Worm (Caenorhabditis elegans) whole organism, L1 larva: ENCODE data around the gene pycr-1.

Experiments
- ceh-90 ChIP-seq: sonication (generic microtip); optimal IDR thresholded peaks from 2 replicates; lab custom pipeline; 2016; ENCODE audit warnings: missing genetic modification characterization, missing compliant biosample characterization
- dpl-1 ChIP-seq, 3 experiments: fragments of 150-350 bp in 2 of 3; sonication (generic microtip) in 1 of 3; optimal IDR thresholded peaks; 2 replicates each; lab custom pipeline; 2014 to 2017; ENCODE audit warnings: missing biosample characterization in 3 of 3, missing genetic modification characterization in 3 of 3, missing genetic modification reagents in 3 of 3
- jun-1 ChIP-seq: fragments of 150-350 bp; optimal IDR thresholded peaks from 2 replicates; lab custom pipeline; 2014; ENCODE audit warnings: missing biosample characterization, missing genetic modification reagents, missing genetic modification characterization
- lin-13 ChIP-seq: fragments of 150-350 bp; optimal IDR thresholded peaks from 2 replicates; lab custom pipeline; 2014; ENCODE audit warnings: missing biosample characterization, missing genetic modification reagents, missing genetic modification characterization
- lin-39 ChIP-seq: fragments of 150-350 bp; optimal IDR thresholded peaks from 2 replicates; lab custom pipeline; 2014; ENCODE audit warnings: missing biosample characterization, missing genetic modification reagents, missing genetic modification characterization
- nhr-90 ChIP-seq: sonication (generic microtip); optimal IDR thresholded peaks from 2 replicates; lab custom pipeline; 2016; ENCODE audit warnings: mild to moderate bottlenecking, missing genetic modification characterization, missing compliant biosample characterization; ENCODE audit not compliant: poor library complexity
- skn-1 ChIP-seq: fragments of 150-350 bp; optimal IDR thresholded peaks from 2 replicates; lab custom pipeline; 2014; ENCODE audit warnings: missing biosample characterization, missing genetic modification characterization
- tbx-2 ChIP-seq: sonication (generic microtip); optimal IDR thresholded peaks from 2 replicates; lab custom pipeline; 2016; ENCODE audit warnings: missing genetic modification characterization, missing compliant biosample characterization
- ztf-11 ChIP-seq, 2 experiments: sonication (generic microtip); optimal IDR thresholded peaks; 2 replicates each; lab custom pipeline; 2016 to 2017; ENCODE audit warnings: missing genetic modification characterization in 2 of 2, missing biosample characterization in 1 of 2, missing compliant biosample characterization in 1 of 2

ce11 chrX:12149638-12150137 is 3.1 kb downstream of the pycr-1 start, which contains the start of gene znf-474:
- no peak for TF ChIP-seq ztf-11 (tag; optimal IDR thresholded peaks at IDR 0.05; lab: Kevin White, UChicago)
- TF ChIP-seq nhr-90 (tag; lab: Kevin White, UChicago): no peak
- TF ChIP-seq tbx-2 (tag; lab: Kevin White, UChicago): no peak
- no peak for TF ChIP-seq jun-1
- no peak for TF ChIP-seq ceh-90 (tag; lab: Kevin White, UChicago)
- TF ChIP-seq dpl-1 (GFP tag; optimal IDR thresholded peaks at IDR 0.05; lab: Kevin White, UChicago): no peak
- TF ChIP-seq lin-13 (GFP tag; lab: Kevin White, UChicago): no peak
- TF ChIP-seq lin-39 (tag; lab: Kevin White, UChicago): no peak
- no peak for TF ChIP-seq skn-1 (tag; lab: Kevin White, UChicago)
